Worm (Caenorhabditis elegans): ENCODE measurements around the gene Y56A3A.6.
"Not testable (repeated sequence)": the region's sequence is repeated elsewhere in the genome, so short reads cannot be mapped to it uniquely, and the experiment has no call there.

ce11 chrIII:11883694-11884093, 5.1 kb upstream of the Y56A3A.6 start, which contains the start of gene fbxb-22:
- not testable (repeated sequence) for TF ChIP-seq F44E2.7 (GFP tag; IDR thresholded peaks at IDR 0.05); unc-62 (GFP tag; optimal IDR thresholded peaks at IDR 0.05 in 1 of 2); unc-62 (tag; optimal IDR thresholded peaks at IDR 0.05); nhr-25 (tag; optimal IDR thresholded peaks at IDR 0.05; ENCODE audit: borderline replicate concordance, insufficient read depth); nhr-11 (tag; optimal IDR thresholded peaks at IDR 0.05); nhr-237 (tag; optimal IDR thresholded peaks at IDR 0.05); tra-1 (GFP tag; IDR thresholded peaks at IDR 0.05); nhr-76 (tag; optimal IDR thresholded peaks at IDR 0.05); lin-15B (tag; optimal IDR thresholded peaks at IDR 0.05)

Data from whole organism, L4 larva.